Fruit fly (Drosophila melanogaster) whole organism, embryonic: ENCODE results near the gene p24-2.

Experiments
- CG13296 ChIP-seq: fragments of 200-800 bp; sonication (Bioruptor generic); optimal IDR thresholded peaks from 3 replicates; lab custom pipeline; 2018; ENCODE audit warnings: missing biosample characterization, mild to moderate bottlenecking, missing genetic modification characterization
- CG2120 ChIP-seq: fragments of 200-800 bp; sonication (Bioruptor generic); optimal IDR thresholded peaks from 3 replicates; lab custom pipeline; 2016; ENCODE audit warnings: missing biosample characterization, missing genetic modification characterization
- CG3281 ChIP-seq: fragments of 200-800 bp; sonication (Bioruptor generic); optimal IDR thresholded peaks from 3 replicates; lab custom pipeline; 2017; ENCODE audit warnings: missing biosample characterization, mild to moderate bottlenecking, missing genetic modification characterization
- CG7556 ChIP-seq: fragments of 200-800 bp; sonication (Bioruptor generic); optimal IDR thresholded peaks from 2 replicates; lab custom pipeline; 2017; ENCODE audit warnings: missing biosample characterization, mild to moderate bottlenecking, missing genetic modification characterization
- CkIIα-i1 ChIP-seq: fragments of 200-800 bp; sonication (Bioruptor generic); IDR thresholded peaks from 2 replicates; pipeline ENCODE4 v1.3.6; 2022; ENCODE audit warnings: missing biosample characterization, missing genetic modification characterization
- Dp ChIP-seq: fragments of 200-800 bp; sonication (Bioruptor generic); optimal IDR thresholded peaks from 2 replicates; lab custom pipeline; 2018; ENCODE audit warnings: missing biosample characterization, mild to moderate bottlenecking, missing genetic modification characterization, moderate library complexity
- Hr3 ChIP-seq: fragments of 200-800 bp; sonication (Bioruptor generic); optimal IDR thresholded peaks from 3 replicates; lab custom pipeline; 2016; ENCODE audit warnings: missing biosample characterization, missing genetic modification characterization
- Hr39 ChIP-seq: fragments of >200 bp; optimal IDR thresholded peaks from 2 replicates; lab custom pipeline; 2017
- NFAT ChIP-seq: fragments of 200-800 bp; sonication (Bioruptor generic); IDR thresholded peaks from 2 replicates; pipeline ENCODE4 v1.3.6; 2022; ENCODE audit warnings: missing biosample characterization, missing genetic modification characterization
- pzg ChIP-seq: fragments of 200-800 bp; sonication (Bioruptor generic); optimal IDR thresholded peaks from 3 replicates; lab custom pipeline; 2018; ENCODE audit warnings: missing biosample characterization, mild to moderate bottlenecking, missing genetic modification characterization, moderate library complexity
- tio ChIP-seq: fragments of 200-800 bp; sonication (Bioruptor generic); optimal IDR thresholded peaks from 2 replicates; lab custom pipeline; 2017; ENCODE audit warnings: missing biosample characterization, missing genetic modification characterization, inconsistent platforms

DNA sequence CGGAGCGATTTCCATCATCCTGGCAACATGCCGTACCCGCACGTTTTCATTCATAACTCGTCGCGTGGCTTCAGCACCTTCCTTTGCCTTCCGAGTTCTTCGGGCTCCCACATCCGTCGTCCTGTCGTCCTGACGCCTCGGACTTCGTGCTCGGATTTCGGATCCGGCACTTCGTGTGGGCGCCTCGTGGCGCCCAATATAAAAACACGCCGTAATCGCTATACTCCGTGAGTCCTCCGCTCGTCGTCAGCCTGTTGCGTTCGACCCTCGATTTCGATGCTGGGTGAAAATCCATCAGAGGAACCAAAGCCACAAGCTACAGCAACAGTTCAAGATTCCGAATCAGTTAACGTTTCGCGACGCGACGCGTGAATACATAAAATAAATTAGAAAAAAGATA, 52.3 kb downstream of the p24-2 start:
- TF ChIP-seq CG7556 (GFP tag; lab: Kevin White, UChicago) (no peak), Dp (GFP tag; lab: Kevin White, UChicago) (no peak), NFAT (GFP tag; lab: Robert Waterston, UW) (no peak), Hr39 (lab: Kevin White, UChicago) (no peak), CG3281 (no peak), CkIIα-i1 (no peak), tio (GFP tag; lab: Kevin White, UChicago) (no peak), pzg (GFP tag; lab: Kevin White, UChicago) (no peak), CG2120 (GFP tag; lab: Kevin White, UChicago) (no peak), Hr3 (GFP tag; lab: Kevin White, UChicago) (no peak), CG13296 (GFP tag; lab: Kevin White, UChicago) (no peak)
